Worm (Caenorhabditis elegans) whole organism, L3 larva: ENCODE measurements around the gene C10A4.2.

ENCODE experiments used
- R02D3.7 ChIP-seq: fragments of 150-350 bp; optimal IDR thresholded peaks from 2 replicates; lab custom pipeline; 2014; ENCODE audit warnings: missing biosample characterization, missing genetic modification characterization
- ZK546.5 ChIP-seq: sonication (generic microtip); optimal IDR thresholded peaks from 2 replicates; lab custom pipeline; 2017; ENCODE audit warnings: missing biosample characterization, missing genetic modification characterization
- aly-2 ChIP-seq: fragments of 150-350 bp; optimal IDR thresholded peaks from 2 replicates; lab custom pipeline; 2014; ENCODE audit warnings: missing biosample characterization, missing genetic modification characterization
- ama-1 ChIP-seq: fragments of 150-350 bp; optimal IDR thresholded peaks from 2 replicates; lab custom pipeline; 2018
- ceh-28 ChIP-seq: fragments of 150-350 bp; optimal IDR thresholded peaks from 2 replicates; lab custom pipeline; 2014; ENCODE audit warnings: missing biosample characterization, missing genetic modification reagents, missing genetic modification characterization
- daf-12 ChIP-seq: fragments of 150-350 bp; optimal IDR thresholded peaks from 2 replicates; lab custom pipeline; 2014; ENCODE audit warnings: missing biosample characterization, missing genetic modification reagents, missing genetic modification characterization
- egl-5 ChIP-seq: fragments of 150-350 bp; optimal IDR thresholded peaks from 2 replicates; lab custom pipeline; 2017; ENCODE audit warnings: missing biosample characterization, missing genetic modification reagents, missing genetic modification characterization, inconsistent platforms
- elt-2 ChIP-seq: sonication (generic microtip); optimal IDR thresholded peaks from 2 replicates; lab custom pipeline; 2016; ENCODE audit warnings: missing genetic modification reagents, mild to moderate bottlenecking, missing genetic modification characterization, missing compliant biosample characterization
- elt-3 ChIP-seq, 3 experiments: fragments of 150-350 bp in 1 of 3; sonication (generic microtip) in 2 of 3; optimal IDR thresholded peaks; 2 replicates in 2 of 3; 4 replicates in 1 of 3; lab custom pipeline; 2014 to 2017; ENCODE audit warnings: missing biosample characterization in 3 of 3, missing genetic modification characterization in 3 of 3
- eor-1 ChIP-seq, 2 experiments: fragments of 150-350 bp; optimal IDR thresholded peaks; 2 replicates each; lab custom pipeline; 2014 to 2018; ENCODE audit warnings: missing biosample characterization in 2 of 2, missing genetic modification characterization in 2 of 2
- fos-1 ChIP-seq: fragments of 150-350 bp; optimal IDR thresholded peaks from 2 replicates; lab custom pipeline; 2014; ENCODE audit warnings: missing biosample characterization, missing genetic modification characterization
- hmg-11 ChIP-seq: sonication (generic microtip); optimal IDR thresholded peaks from 2 replicates; lab custom pipeline; 2016; ENCODE audit warnings: missing genetic modification characterization, missing compliant biosample characterization
- jun-1 ChIP-seq: fragments of 150-350 bp; optimal IDR thresholded peaks from 2 replicates; lab custom pipeline; 2014; ENCODE audit warnings: missing biosample characterization, missing genetic modification reagents, missing genetic modification characterization
- lin-15B ChIP-seq: fragments of 150-350 bp; optimal IDR thresholded peaks from 2 replicates; lab custom pipeline; 2014; ENCODE audit warnings: missing biosample characterization, missing genetic modification characterization
- mdl-1 ChIP-seq: fragments of 150-350 bp; optimal IDR thresholded peaks from 2 replicates; lab custom pipeline; 2014; ENCODE audit warnings: missing biosample characterization, missing genetic modification characterization
- mml-1 ChIP-seq: fragments of 150-350 bp; sonication (generic microtip); optimal IDR thresholded peaks from 3 replicates; lab custom pipeline; 2014; ENCODE audit warnings: missing biosample characterization, missing genetic modification characterization
- nfya-1 ChIP-seq: sonication (generic microtip); optimal IDR thresholded peaks from 2 replicates; lab custom pipeline; 2017; ENCODE audit warnings: missing genetic modification characterization, mild to moderate bottlenecking, missing compliant biosample characterization, antibody characterized with exemption, moderate library complexity; ENCODE audit not compliant: insufficient read depth
- nhr-12 ChIP-seq: fragments of 150-350 bp; optimal IDR thresholded peaks from 2 replicates; lab custom pipeline; 2014; ENCODE audit warnings: missing biosample characterization, missing genetic modification characterization
- nhr-25 ChIP-seq: sonication (generic microtip); optimal IDR thresholded peaks from 2 replicates; lab custom pipeline; 2017; ENCODE audit warnings: missing biosample characterization, missing genetic modification characterization
- nhr-28 ChIP-seq: fragments of 150-350 bp; optimal IDR thresholded peaks from 2 replicates; lab custom pipeline; 2014; ENCODE audit warnings: missing biosample characterization, missing genetic modification characterization
- nhr-76 ChIP-seq: fragments of 150-350 bp; sonication (generic microtip); optimal IDR thresholded peaks from 5 replicates; lab custom pipeline; 2014; ENCODE audit warnings: missing biosample characterization, missing genetic modification characterization
- nhr-77 ChIP-seq: fragments of 150-350 bp; optimal IDR thresholded peaks from 2 replicates; lab custom pipeline; 2014; ENCODE audit warnings: missing biosample characterization, missing genetic modification characterization
- pha-4 ChIP-seq: fragments of 150-350 bp; optimal IDR thresholded peaks from 2 replicates; lab custom pipeline; 2014; ENCODE audit warnings: missing biosample characterization, missing genetic modification reagents, missing genetic modification characterization
- pqm-1 ChIP-seq: fragments of 150-350 bp; optimal IDR thresholded peaks from 2 replicates; lab custom pipeline; 2017; ENCODE audit warnings: missing biosample characterization, missing genetic modification characterization, inconsistent platforms
- skn-1 ChIP-seq: fragments of 150-350 bp; optimal IDR thresholded peaks from 2 replicates; lab custom pipeline; 2014; ENCODE audit warnings: missing biosample characterization, missing genetic modification characterization
- tbx-2 ChIP-seq: sonication (generic microtip); optimal IDR thresholded peaks from 2 replicates; lab custom pipeline; 2016; ENCODE audit warnings: mild to moderate bottlenecking, missing genetic modification characterization, missing compliant biosample characterization
- unc-39 ChIP-seq: sonication (generic microtip); optimal IDR thresholded peaks from 4 replicates; lab custom pipeline; 2017; ENCODE audit warnings: missing biosample characterization, missing genetic modification characterization
- unc-62 ChIP-seq: fragments of 150-350 bp; sonication (generic microtip); optimal IDR thresholded peaks from 4 replicates; lab custom pipeline; 2014; ENCODE audit warnings: missing biosample characterization, missing genetic modification reagents, missing genetic modification characterization
- ztf-11 ChIP-seq: fragments of 150-350 bp; optimal IDR thresholded peaks from 2 replicates; lab custom pipeline; 2014; ENCODE audit warnings: missing biosample characterization, missing genetic modification characterization

C10A4.2 gene

ce11 chrX:7433269-7433668, 23.2 kb downstream of the C10A4.2 start, which contains the start of gene clc-5:
Gene clc-5 (plus strand): TSS chrX:7433569.
- no peak for TF ChIP-seq pqm-1 (tag; lab: Kevin White, UChicago)
- TF ChIP-seq tbx-2 (tag; lab: Kevin White, UChicago) = no peak
- TF ChIP-seq nfya-1 (tag; lab: Kevin White, UChicago) = no peak
- TF ChIP-seq egl-5 (tag; lab: Kevin White, UChicago) = no peak

ce11 chrX:7436912-7437311, 26.9 kb downstream of the C10A4.2 start:
- no peak for TF ChIP-seq pha-4 (tag; lab: Kevin White, UChicago)
- peak; percentile 6 for TF ChIP-seq jun-1 (tag; lab: Kevin White, UChicago)
- TF ChIP-seq nhr-77 (tag; lab: Kevin White, UChicago) = no peak
- TF ChIP-seq ama-1 (lab: Kevin White, UChicago) = no peak

ce11 chrX:7437949-7438348, 27.9 kb downstream of the C10A4.2 start, which contains the start of gene C01C10.2:
Gene C01C10.2 (minus strand): TSS chrX:7438118.
- TF ChIP-seq elt-3 (tag; optimal IDR thresholded peaks at IDR 0.05; lab: Kevin White, UChicago) (no peak), nfya-1 (tag; lab: Kevin White, UChicago) (peak; percentile 39), nhr-76 (no peak), hmg-11 (tag; lab: Kevin White, UChicago) (no peak), nhr-12 (tag; lab: Kevin White, UChicago) (no peak), skn-1 (no peak), unc-39 (tag; lab: Kevin White, UChicago) (no peak), egl-5 (tag; lab: Kevin White, UChicago) (peak; percentile 2), aly-2 (tag; lab: Kevin White, UChicago) (no peak), tbx-2 (tag; lab: Kevin White, UChicago) (no peak), nhr-25 (tag; lab: Kevin White, UChicago) (peak; percentile 46), ceh-28 (tag; lab: Kevin White, UChicago) (no peak), pha-4 (tag; lab: Kevin White, UChicago) (no peak), mml-1 (no peak), lin-15B (no peak), daf-12 (tag; lab: Kevin White, UChicago) (no peak), mdl-1 (tag; lab: Kevin White, UChicago) (no peak), R02D3.7 (tag; lab: Kevin White, UChicago) (no peak), nhr-77 (tag; lab: Kevin White, UChicago) (no peak), nhr-28 (tag; lab: Kevin White, UChicago) (no peak)

- TF ChIP-seq ZK546.5 (no peak), pqm-1 (tag; lab: Kevin White, UChicago) (peak; percentile 81), elt-2 (tag; lab: Kevin White, UChicago) (peak; percentile 34)
Measured at ce11 chrX:7440102-7440501, 30.1 kb downstream of the C10A4.2 start.

ce11 chrX:7442477-7442876, 32.4 kb downstream of the C10A4.2 start, which contains the start of gene acl-12:
Gene acl-12 (minus strand): TSS chrX:7442577.
- TF ChIP-seq mml-1 = no peak
- TF ChIP-seq nfya-1 (tag; lab: Kevin White, UChicago) = peak; percentile 29
- TF ChIP-seq, all 47 proteins: peak for 1

ce11 chrX:7445734-7446133, 35.7 kb downstream of the C10A4.2 start:
- TF ChIP-seq eor-1 (tag; optimal IDR thresholded peaks at IDR 0.05; lab: Kevin White, UChicago) (no peak), mml-1 (no peak), tbx-2 (tag; lab: Kevin White, UChicago) (no peak), ztf-11 (no peak), mdl-1 (tag; lab: Kevin White, UChicago) (no peak), elt-2 (tag; lab: Kevin White, UChicago) (peak; percentile 66), nhr-25 (tag; lab: Kevin White, UChicago) (no peak), ama-1 (lab: Kevin White, UChicago) (no peak), unc-62 (GFP tag; lab: Kevin White, UChicago) (no peak), nhr-76 (no peak), unc-39 (tag; lab: Kevin White, UChicago) (no peak), lin-15B (no peak), pqm-1 (tag; lab: Kevin White, UChicago) (peak; percentile 65), aly-2 (tag; lab: Kevin White, UChicago) (no peak), fos-1 (no peak)
